Fruit fly (Drosophila melanogaster): ENCODE data around the gene Ziz.

- TF ChIP-seq CG8478 (optimal IDR thresholded peaks at IDR 0.05), result no peak
- TF ChIP-seq CTCF (optimal IDR thresholded peaks at IDR 0.05), result no peak
Measured at dm6 chr2L:7525123-7525874, 29.2 kb upstream of the Ziz start.

All from S2 (cell line).